Worm (Caenorhabditis elegans) whole organism, young adult: ENCODE results near the gene Y4C6B.3.

Experiments
- B0261.1 ChIP-seq: sonication (generic microtip); optimal IDR thresholded peaks from 2 replicates; lab custom pipeline; 2016; ENCODE audit warnings: mild to moderate bottlenecking, missing genetic modification characterization, moderate library complexity, missing compliant biosample characterization
- B0336.3 ChIP-seq: fragments of 200-800 bp; sonication (Bioruptor generic); IDR thresholded peaks from 2 replicates; pipeline ENCODE4 v1.3.6; 2022; ENCODE audit warnings: missing genetic modification characterization, missing compliant biosample characterization
- C17E4.6 ChIP-seq: fragments of 200-800 bp; sonication (Bioruptor generic); IDR thresholded peaks from 2 replicates; pipeline ENCODE4 v1.3.6; 2022; ENCODE audit warnings: missing genetic modification reagents, missing genetic modification characterization, missing compliant biosample characterization
- F33H1.4 ChIP-seq: fragments of 200-800 bp; sonication (Bioruptor generic); IDR thresholded peaks from 2 replicates; pipeline ENCODE4 v1.3.6; 2022; ENCODE audit warnings: missing genetic modification reagents, missing genetic modification characterization, missing compliant biosample characterization
- F57C9.4 ChIP-seq: sonication (generic microtip); optimal IDR thresholded peaks from 2 replicates; lab custom pipeline; 2017; ENCODE audit warnings: mild to moderate bottlenecking, missing genetic modification characterization, missing compliant biosample characterization
- K12H6.12 ChIP-seq: fragments of 200-800 bp; sonication (Bioruptor generic); optimal IDR thresholded peaks from 2 replicates; lab custom pipeline; 2018; ENCODE audit warnings: mild to moderate bottlenecking, missing genetic modification characterization, missing compliant biosample characterization
- T07F8.4 ChIP-seq: sonication (generic microtip); optimal IDR thresholded peaks from 2 replicates; lab custom pipeline; 2016; ENCODE audit warnings: mild to moderate bottlenecking, missing genetic modification characterization, moderate library complexity, missing compliant biosample characterization
- T26A5.8 ChIP-seq: sonication (generic microtip); optimal IDR thresholded peaks from 2 replicates; lab custom pipeline; 2016; ENCODE audit warnings: missing genetic modification characterization, missing compliant biosample characterization
- Y79H2A.3 ChIP-seq: fragments of 200-800 bp; sonication (Bioruptor generic); conservative IDR thresholded peaks from 2 replicates; pipeline ENCODE4 v1.3.6; 2022; ENCODE audit warnings: missing genetic modification reagents, missing genetic modification characterization, missing compliant biosample characterization
- akir-1 ChIP-seq: fragments of 200-800 bp; sonication (Bioruptor generic); optimal IDR thresholded peaks from 2 replicates; lab custom pipeline; 2018; ENCODE audit warnings: mild to moderate bottlenecking, missing genetic modification characterization, moderate library complexity, missing compliant biosample characterization
- ama-1 ChIP-seq, 3 experiments: fragments of 150-350 bp in 1 of 3; sonication (generic microtip) in 2 of 3; optimal IDR thresholded peaks; 2 replicates each; lab custom pipeline; 2014 to 2018; ENCODE audit warnings: missing biosample characterization in 2 of 3, missing genetic modification characterization in 2 of 3, missing genetic modification reagents in 2 of 3
- aptf-2 ChIP-seq: fragments of 200-800 bp; sonication (Bioruptor generic); conservative IDR thresholded peaks from 2 replicates; pipeline ENCODE4 v1.3.6; 2022; ENCODE audit warnings: missing genetic modification reagents, missing genetic modification characterization, missing compliant biosample characterization
- athp-1 ChIP-seq: sonication (generic microtip); optimal IDR thresholded peaks from 2 replicates; lab custom pipeline; 2017; ENCODE audit warnings: mild to moderate bottlenecking, missing genetic modification characterization, missing compliant biosample characterization
- attf-3 ChIP-seq: fragments of 200-800 bp; sonication (Bioruptor generic); conservative IDR thresholded peaks from 2 replicates; pipeline ENCODE4 v1.3.6; 2022; ENCODE audit warnings: missing genetic modification reagents, missing genetic modification characterization, missing compliant biosample characterization
- attf-5 ChIP-seq: fragments of 200-800 bp; sonication (Bioruptor generic); optimal IDR thresholded peaks from 2 replicates; lab custom pipeline; 2018; ENCODE audit warnings: mild to moderate bottlenecking, missing genetic modification characterization, missing compliant biosample characterization
- bed-2 ChIP-seq: fragments of 200-800 bp; sonication (Bioruptor generic); IDR thresholded peaks from 2 replicates; pipeline ENCODE4 v1.3.6; 2022; ENCODE audit warnings: missing genetic modification reagents, missing genetic modification characterization, missing compliant biosample characterization
- cebp-2 ChIP-seq: fragments of 200-800 bp; sonication (Bioruptor generic); IDR thresholded peaks from 2 replicates; pipeline ENCODE4 v1.3.6; 2022; ENCODE audit warnings: missing genetic modification characterization, missing compliant biosample characterization
- ceh-100 ChIP-seq: fragments of 200-800 bp; sonication (Bioruptor generic); IDR thresholded peaks from 2 replicates; pipeline ENCODE4 v1.3.6; 2022; ENCODE audit warnings: missing genetic modification reagents, missing genetic modification characterization, missing compliant biosample characterization
- die-1 ChIP-seq: sonication (generic microtip); optimal IDR thresholded peaks from 2 replicates; lab custom pipeline; 2016; ENCODE audit warnings: missing genotype, mild to moderate bottlenecking, missing genetic modification characterization, missing compliant biosample characterization
- dox-1 ChIP-seq: fragments of 200-800 bp; sonication (Bioruptor generic); IDR thresholded peaks from 2 replicates; pipeline ENCODE4 v1.3.6; 2022; ENCODE audit warnings: missing genetic modification reagents, missing genetic modification characterization, missing compliant biosample characterization
- dpff-1 ChIP-seq: sonication (generic microtip); optimal IDR thresholded peaks from 2 replicates; lab custom pipeline; 2017; ENCODE audit warnings: mild to moderate bottlenecking, missing genetic modification characterization, missing compliant biosample characterization
- egl-44 ChIP-seq: fragments of 200-800 bp; sonication (Bioruptor generic); IDR thresholded peaks from 2 replicates; pipeline ENCODE4 v1.3.6; 2022; ENCODE audit warnings: missing genetic modification reagents, missing genetic modification characterization, missing compliant biosample characterization
- fkh-3 ChIP-seq: sonication (generic microtip); optimal IDR thresholded peaks from 2 replicates; lab custom pipeline; 2016; ENCODE audit warnings: mild to moderate bottlenecking, missing genetic modification characterization, missing compliant biosample characterization
- hmg-1.2 ChIP-seq: fragments of 200-800 bp; sonication (Bioruptor generic); IDR thresholded peaks from 2 replicates; pipeline ENCODE4 v1.3.6; 2022; ENCODE audit warnings: missing genetic modification reagents, missing genetic modification characterization, missing compliant biosample characterization
- hrde-1 ChIP-seq: sonication (generic microtip); optimal IDR thresholded peaks from 2 replicates; lab custom pipeline; 2016; ENCODE audit warnings: missing genetic modification characterization, mild to moderate bottlenecking, missing compliant biosample characterization, moderate library complexity, missing genotype, missing genetic modification reagents, borderline replicate concordance
- hsf-1 ChIP-seq: fragments of 200-800 bp; sonication (Bioruptor generic); IDR thresholded peaks from 2 replicates; pipeline ENCODE4 v1.3.6; 2022; ENCODE audit warnings: missing genetic modification reagents, missing genetic modification characterization, missing compliant biosample characterization
- let-526 ChIP-seq: fragments of 200-800 bp; sonication (Bioruptor generic); IDR thresholded peaks from 2 replicates; pipeline ENCODE4 v1.3.6; 2022; ENCODE audit warnings: missing genetic modification reagents, missing genetic modification characterization, missing compliant biosample characterization
- lsl-1 ChIP-seq: fragments of 200-800 bp; sonication (Bioruptor generic); optimal IDR thresholded peaks from 2 replicates; lab custom pipeline; 2018; ENCODE audit warnings: mild to moderate bottlenecking, missing genetic modification characterization, moderate library complexity, missing compliant biosample characterization
- madf-10 ChIP-seq: sonication (generic microtip); optimal IDR thresholded peaks from 2 replicates; lab custom pipeline; 2016; ENCODE audit warnings: mild to moderate bottlenecking, missing genetic modification characterization, missing compliant biosample characterization
- nfya-2 ChIP-seq: fragments of 200-800 bp; sonication (Bioruptor generic); IDR thresholded peaks from 2 replicates; pipeline ENCODE4 v1.3.6; 2022; ENCODE audit warnings: missing genetic modification reagents, missing genetic modification characterization, missing compliant biosample characterization
- nhr-179 ChIP-seq: sonication (generic microtip); optimal IDR thresholded peaks from 2 replicates; lab custom pipeline; 2016; ENCODE audit warnings: mild to moderate bottlenecking, missing genetic modification characterization, missing compliant biosample characterization
- sdz-38 ChIP-seq: sonication (generic microtip); optimal IDR thresholded peaks from 2 replicates; lab custom pipeline; 2016; ENCODE audit warnings: missing genotype, missing genetic modification characterization, missing compliant biosample characterization
- snpc-1.1 ChIP-seq: sonication (generic microtip); optimal IDR thresholded peaks from 2 replicates; lab custom pipeline; 2017; ENCODE audit warnings: missing genetic modification characterization, mild to moderate bottlenecking, missing compliant biosample characterization, antibody characterized with exemption, moderate library complexity, missing genotype, missing genetic modification reagents; ENCODE audit not compliant: insufficient read depth
- snpc-3.4 ChIP-seq: sonication (generic microtip); optimal IDR thresholded peaks from 2 replicates; lab custom pipeline; 2017; ENCODE audit warnings: missing genetic modification characterization, mild to moderate bottlenecking, missing compliant biosample characterization, antibody characterized with exemption, moderate library complexity, missing genotype, missing genetic modification reagents
- snpc-4 ChIP-seq, 5 experiments: fragments of 150-350 bp in 1 of 5; sonication (generic microtip) in 4 of 5; optimal IDR thresholded peaks; 2 replicates each; lab custom pipeline; 2014 to 2018; ENCODE audit warnings: missing genetic modification characterization in 5 of 5, missing biosample characterization in 3 of 5, antibody characterized with exemption in 2 of 5, mild to moderate bottlenecking in 2 of 5, missing compliant biosample characterization in 2 of 5, missing genotype in 2 of 5, moderate library complexity in 2 of 5, missing genetic modification reagents in 1 of 5
- somi-1 ChIP-seq: fragments of 200-800 bp; sonication (Bioruptor generic); optimal IDR thresholded peaks from 2 replicates; lab custom pipeline; 2018; ENCODE audit warnings: mild to moderate bottlenecking, missing genetic modification characterization, missing compliant biosample characterization
- zim-3 ChIP-seq: sonication (generic microtip); optimal IDR thresholded peaks from 2 replicates; lab custom pipeline; 2017; ENCODE audit warnings: mild to moderate bottlenecking, missing genetic modification characterization, moderate library complexity, missing compliant biosample characterization
- ztf-18 ChIP-seq: sonication (generic microtip); optimal IDR thresholded peaks from 2 replicates; lab custom pipeline; 2016; ENCODE audit warnings: missing genotype, mild to moderate bottlenecking, missing genetic modification characterization, missing compliant biosample characterization
- ztf-26 ChIP-seq: sonication (generic microtip); optimal IDR thresholded peaks from 2 replicates; lab custom pipeline; 2017; ENCODE audit warnings: missing genetic modification characterization, missing compliant biosample characterization
- ztf-3 ChIP-seq: fragments of 200-800 bp; sonication (Bioruptor generic); optimal IDR thresholded peaks from 2 replicates; lab custom pipeline; 2018; ENCODE audit warnings: mild to moderate bottlenecking, missing genetic modification characterization, missing compliant biosample characterization

The Y4C6B.3 gene

ce11 chrIV:5317106-5317505, 15.2 kb upstream of the Y4C6B.3 start (continued):
- no peak for TF ChIP-seq ztf-3

DNA sequence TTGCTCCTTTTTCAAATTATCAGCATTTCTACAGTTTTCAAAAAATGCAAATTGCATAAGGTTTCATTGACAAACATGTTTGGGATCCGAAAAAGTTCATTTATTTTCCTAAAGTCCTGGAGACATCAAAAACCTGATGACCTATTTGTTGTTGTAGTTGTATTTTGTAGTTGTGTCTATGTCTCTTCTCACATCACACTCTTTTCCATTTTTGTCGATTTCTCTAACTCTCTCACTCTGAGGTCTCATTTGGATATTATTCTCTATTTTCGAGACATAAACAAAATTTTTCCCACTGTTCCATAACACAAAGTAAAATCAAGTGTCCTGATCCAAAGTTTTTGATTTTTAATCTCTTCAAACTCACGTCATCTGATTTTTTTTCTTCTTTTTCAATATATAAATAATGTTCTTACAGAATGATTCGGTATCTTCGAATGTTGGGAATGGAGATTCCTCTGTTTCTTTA, 13.4 kb upstream of the Y4C6B.3 start, which contains the start of gene slc-46A:
TSS of gene slc-46A (plus strand) at position 419 of the 469 bp plus-strand sequence.
- TF ChIP-seq bed-2 (GFP tag; lab: Robert Waterston, UW) (no peak), hrde-1 (tag; lab: Kevin White, UChicago) (no peak), akir-1 (no peak), T26A5.8 (tag; lab: Kevin White, UChicago) (no peak), dox-1 (no peak), C17E4.6 (no peak), aptf-2 (GFP tag; lab: Robert Waterston, UW) (no peak), hmg-1.2 (GFP tag; lab: Robert Waterston, UW) (peak; percentile 75), nhr-179 (tag; lab: Kevin White, UChicago) (no peak), T07F8.4 (tag; lab: Kevin White, UChicago) (no peak), zim-3 (tag; lab: Kevin White, UChicago) (no peak), attf-5 (GFP tag; lab: Kevin White, UChicago) (no peak), F57C9.4 (tag; lab: Kevin White, UChicago) (no peak), snpc-4 (GFP tag; optimal IDR thresholded peaks at IDR 0.05; lab: Kevin White, UChicago) (no peak), snpc-4 (tag; optimal IDR thresholded peaks at IDR 0.05; lab: Kevin White, UChicago) (peak in 1 of 4 experiments; percentile 16), egl-44 (GFP tag; lab: Robert Waterston, UW) (no peak), fkh-3 (tag; lab: Kevin White, UChicago) (no peak)
- TF ChIP-seq, all 124 proteins: peak for 2

DNA sequence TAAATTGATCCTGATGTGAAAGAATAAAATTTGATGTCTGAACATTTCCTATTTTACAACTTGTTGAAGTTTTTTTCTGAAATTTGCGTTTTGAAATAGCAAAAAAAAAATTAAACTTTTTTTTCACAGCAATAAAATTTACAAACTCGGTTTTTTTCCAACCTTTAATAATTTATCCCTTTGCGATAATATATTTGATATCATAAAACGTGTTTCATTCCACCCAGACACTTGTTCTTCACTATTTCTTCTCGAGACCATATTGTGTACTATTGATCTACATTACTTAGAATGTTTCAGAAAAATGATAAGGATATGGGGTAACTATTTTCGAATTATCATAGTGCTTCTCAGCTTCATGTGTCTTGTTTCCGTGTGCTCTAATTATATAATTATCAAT, 6.1 kb upstream of the Y4C6B.3 start, which contains the start of gene Y4C6B.4:
TSS of gene Y4C6B.4 (plus strand) at position 301 of the 400 bp plus-strand sequence.
- TF ChIP-seq ztf-26 (tag; lab: Kevin White, UChicago) = no peak

- TF ChIP-seq fkh-3 (tag; lab: Kevin White, UChicago) = no peak
- TF ChIP-seq sdz-38 (tag; lab: Kevin White, UChicago) = no peak
- TF ChIP-seq dpff-1 (tag; lab: Kevin White, UChicago) = no peak
- peak; percentile 4 for TF ChIP-seq somi-1 (GFP tag; lab: Kevin White, UChicago)
- no peak for TF ChIP-seq madf-10
- TF ChIP-seq hsf-1 (GFP tag; lab: Robert Waterston, UW) = no peak
Observed at ce11 chrIV:5333484-5333883, 1.2 kb downstream of the Y4C6B.3 start.

DNA sequence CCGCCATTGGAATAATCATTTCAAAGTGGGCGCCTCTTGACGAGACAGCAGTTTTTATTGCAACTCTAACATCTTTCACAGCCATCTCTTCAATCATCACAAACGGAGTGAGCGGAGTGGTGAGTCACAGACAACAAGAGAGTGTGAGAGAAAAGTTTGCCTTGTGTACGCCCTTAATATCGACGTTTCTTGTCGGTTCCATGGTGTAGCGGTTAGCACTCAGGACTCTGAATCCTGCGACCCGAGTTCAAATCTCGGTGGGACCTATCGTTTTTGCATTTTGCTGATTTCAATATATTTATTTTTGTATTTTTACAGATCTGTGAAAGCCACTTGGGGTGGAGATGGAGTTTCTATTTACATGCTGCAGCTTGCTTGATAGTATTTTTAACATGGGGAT, 2.2 kb downstream of the Y4C6B.3 start:
- TF ChIP-seq B0261.1 (tag; lab: Kevin White, UChicago) (peak; percentile 77), F33H1.4 (peak; percentile 17), K12H6.12 (no peak), nfya-2 (no peak), ama-1 (optimal IDR thresholded peaks at IDR 0.05; lab: Kevin White, UChicago) (no peak), ama-1 (GFP tag; optimal IDR thresholded peaks at IDR 0.05; lab: Kevin White, UChicago) (peak in 1 of 2 experiments; percentile 66), snpc-4 (GFP tag; optimal IDR thresholded peaks at IDR 0.05; lab: Kevin White, UChicago) (peak; percentile 77), snpc-4 (tag; optimal IDR thresholded peaks at IDR 0.05; lab: Kevin White, UChicago) (peak; percentile 46 to 93 (median 92)), attf-5 (GFP tag; lab: Kevin White, UChicago) (peak; percentile 27), ztf-18 (tag; lab: Kevin White, UChicago) (peak; percentile 55), let-526 (GFP tag; lab: Robert Waterston, UW) (peak; percentile 81; the same call in 1 of the 2 replicates), snpc-3.4 (tag; lab: Kevin White, UChicago) (peak; percentile 24), B0336.3 (no peak), madf-10 (peak; percentile 26), die-1 (peak; percentile 60), athp-1 (peak; percentile 31), cebp-2 (GFP tag; lab: Robert Waterston, UW) (no peak), attf-3 (GFP tag; lab: Robert Waterston, UW) (0 out of 2 replicates have a peak, but pooled peaks have one; percentile 33), lsl-1 (GFP tag; lab: Kevin White, UChicago) (no peak), Y79H2A.3 (GFP tag; lab: Robert Waterston, UW) (no peak), sdz-38 (tag; lab: Kevin White, UChicago) (no peak), snpc-1.1 (tag; lab: Kevin White, UChicago) (peak; percentile 42), ceh-100 (GFP tag; lab: Robert Waterston, UW) (no peak; the same call in 1 of the 2 replicates), hmg-1.2 (GFP tag; lab: Robert Waterston, UW) (peak; percentile 60)
